Worm (Caenorhabditis elegans) whole organism, L2 larva: Measurements from ENCODE around the gene rps-30.

Experiments used
- ama-1 ChIP-seq: fragments of 150-350 bp; optimal IDR thresholded peaks from 2 replicates; lab custom pipeline; 2018; ENCODE audit warnings: inconsistent platforms
- egl-27 ChIP-seq: sonication (generic microtip); optimal IDR thresholded peaks from 3 replicates; lab custom pipeline; 2017; ENCODE audit warnings: missing biosample characterization, missing genetic modification reagents, missing genetic modification characterization
- lin-39 ChIP-seq: fragments of 150-350 bp; optimal IDR thresholded peaks from 2 replicates; lab custom pipeline; 2014; ENCODE audit warnings: missing biosample characterization, missing genetic modification reagents, missing genetic modification characterization
- mab-5 ChIP-seq: fragments of 150-350 bp; optimal IDR thresholded peaks from 2 replicates; lab custom pipeline; 2014; ENCODE audit warnings: missing biosample characterization, missing genetic modification characterization
- mdl-1 ChIP-seq, 2 experiments: fragments of 150-350 bp in 1 of 2; sonication (generic microtip) in 1 of 2; optimal IDR thresholded peaks; 2 replicates each; lab custom pipeline; 2017; ENCODE audit warnings: missing biosample characterization in 2 of 2, missing genetic modification characterization in 2 of 2
- nhr-77 ChIP-seq: fragments of 150-350 bp; optimal IDR thresholded peaks from 2 replicates; lab custom pipeline; 2014; ENCODE audit warnings: missing biosample characterization, missing genetic modification characterization
- snpc-4 ChIP-seq: fragments of 150-350 bp; optimal IDR thresholded peaks from 2 replicates; lab custom pipeline; 2014; ENCODE audit warnings: missing biosample characterization, missing genetic modification characterization
- zag-1 ChIP-seq: fragments of 150-350 bp; optimal IDR thresholded peaks from 2 replicates; lab custom pipeline; 2014; ENCODE audit warnings: missing biosample characterization, missing genetic modification characterization

DNA sequence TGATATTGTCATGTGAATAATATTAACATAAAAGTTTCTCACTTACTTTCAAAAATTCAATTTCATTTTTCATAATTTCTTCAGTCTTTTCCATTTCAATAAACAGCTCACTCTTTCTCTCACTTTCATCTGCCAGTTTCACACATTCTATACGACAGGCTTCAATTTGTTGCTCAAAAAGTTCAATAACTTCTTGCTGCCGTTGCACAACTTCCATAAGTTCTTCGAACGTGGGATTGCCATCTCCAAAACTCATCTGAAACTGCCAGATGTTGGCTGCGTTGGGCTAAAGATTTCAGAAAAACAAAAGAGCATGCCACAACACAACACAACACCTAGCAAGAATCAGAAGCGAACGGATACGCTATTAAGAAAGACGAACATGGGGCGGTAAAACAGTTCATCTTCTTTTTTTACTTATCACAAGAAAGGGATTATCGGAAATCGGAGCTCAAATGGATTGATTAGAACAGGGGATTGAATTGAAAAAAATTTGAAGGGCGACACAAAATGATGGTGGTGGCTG is 43.1 kb upstream of the rps-30 start:
- TF ChIP-seq snpc-4 (tag; lab: Kevin White, UChicago) (no peak), nhr-77 (tag; lab: Kevin White, UChicago) (no peak), zag-1 (tag; lab: Kevin White, UChicago) (no peak), ama-1 (lab: Kevin White, UChicago) (no peak), mab-5 (tag; lab: Kevin White, UChicago) (no peak), lin-39 (tag; lab: Kevin White, UChicago) (no peak), egl-27 (tag; lab: Kevin White, UChicago) (no peak), mdl-1 (tag; optimal IDR thresholded peaks at IDR 0.05; lab: Kevin White, UChicago) (no peak)
